Worm (Caenorhabditis elegans): Measurements from ENCODE around the gene H06A10.1.

DNA sequence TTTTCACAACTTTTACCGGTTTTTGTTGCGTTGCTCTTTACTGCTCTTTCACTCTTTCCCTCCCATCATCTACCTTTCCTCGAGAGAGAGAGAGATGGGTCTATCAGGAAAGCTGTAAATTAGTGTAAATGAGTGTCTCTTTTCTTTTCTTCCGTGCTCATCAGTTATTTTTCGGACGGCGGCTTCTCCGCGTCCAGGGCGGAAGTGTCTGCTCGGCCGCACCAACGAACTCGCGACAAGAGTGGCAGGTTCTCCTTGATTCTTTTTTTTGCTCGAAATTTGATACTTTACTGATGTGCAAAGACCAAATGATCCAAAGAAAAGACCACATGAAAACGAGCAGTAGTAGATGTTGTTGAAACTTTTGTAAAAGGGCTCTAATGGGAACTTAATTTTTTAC is 51.3 kb downstream of the H06A10.1 start:
- TF ChIP-seq ama-1 (optimal IDR thresholded peaks at IDR 0.05), result no peak
- no peak for TF ChIP-seq ama-1 (GFP tag; optimal IDR thresholded peaks at IDR 0.05)
- no peak for TF ChIP-seq F10E7.11 (tag; optimal IDR thresholded peaks at IDR 0.05)
- no peak for TF ChIP-seq ets-4 (GFP tag; optimal IDR thresholded peaks at IDR 0.05)
- no peak for TF ChIP-seq Y79H2A.3 (GFP tag; conservative IDR thresholded peaks at IDR 0.05)
- TF ChIP-seq zim-3 (tag; optimal IDR thresholded peaks at IDR 0.05), result no peak
- no peak for TF ChIP-seq madf-3 (GFP tag; IDR thresholded peaks at IDR 0.05)
